Worm (Caenorhabditis elegans): ENCODE measurements around the gene F56C9.3.

- TF ChIP-seq sox-2 (GFP tag; IDR thresholded peaks at IDR 0.05) = no peak
- no peak for TF ChIP-seq nhr-232 (tag; optimal IDR thresholded peaks at IDR 0.05)
- no peak for TF ChIP-seq fkh-6 (tag; optimal IDR thresholded peaks at IDR 0.05)
- TF ChIP-seq zip-5 (tag; optimal IDR thresholded peaks at IDR 0.05) = no peak
- TF ChIP-seq unc-3 (GFP tag; conservative IDR thresholded peaks at IDR 0.05) = no peak
- no peak for TF ChIP-seq unc-3 (tag; optimal IDR thresholded peaks at IDR 0.05)
These were observed 32.3 kb downstream of the F56C9.3 start, which contains the start of gene F08F8.6 for ce11 chrIII:7343389-7343788.

All from whole organism, late embryonic.